Fruit fly (Drosophila melanogaster) whole organism, embryonic: Measurements from ENCODE around the gene LSm3.

Experiments
- Abd-B ChIP-seq: fragments of 200-800 bp; sonication (Bioruptor generic); optimal IDR thresholded peaks from 2 replicates; lab custom pipeline; 2018; ENCODE audit warnings: missing biosample characterization, mild to moderate bottlenecking, missing genetic modification characterization, moderate library complexity
- CG10543 ChIP-seq: fragments of 200-800 bp; sonication (Bioruptor generic); optimal IDR thresholded peaks from 3 replicates; lab custom pipeline; 2017; ENCODE audit warnings: missing biosample characterization, mild to moderate bottlenecking, missing genetic modification characterization, moderate library complexity
- CG12236 ChIP-seq: fragments of 200-800 bp; sonication (Bioruptor generic); optimal IDR thresholded peaks from 2 replicates; lab custom pipeline; 2016; ENCODE audit warnings: missing biosample characterization, missing genetic modification characterization
- CG14860 ChIP-seq: fragments of 200-800 bp; sonication (Bioruptor generic); IDR thresholded peaks from 3 replicates; pipeline ENCODE4 v1.3.6; 2022; ENCODE audit warnings: missing biosample characterization, missing genetic modification characterization; ENCODE audit not compliant: partially characterized antibody
- CG15073 ChIP-seq: fragments of 200-800 bp; sonication (Bioruptor generic); optimal IDR thresholded peaks from 2 replicates; lab custom pipeline; 2016; ENCODE audit warnings: missing biosample characterization, missing genetic modification characterization
- CG15479 ChIP-seq: fragments of 200-800 bp; sonication (Bioruptor generic); optimal IDR thresholded peaks from 3 replicates; lab custom pipeline; 2019; ENCODE audit warnings: missing biosample characterization, mild to moderate bottlenecking, missing genetic modification characterization, moderate library complexity
- CG1602 ChIP-seq: fragments of 200-800 bp; sonication (Bioruptor generic); optimal IDR thresholded peaks from 3 replicates; lab custom pipeline; 2016; ENCODE audit warnings: missing biosample characterization, missing genetic modification characterization
- CG16815 ChIP-seq: fragments of 200-800 bp; sonication (Bioruptor generic); optimal IDR thresholded peaks from 3 replicates; lab custom pipeline; 2017; ENCODE audit warnings: missing biosample characterization, mild to moderate bottlenecking, missing genetic modification characterization
- CG17912 ChIP-seq: fragments of 200-800 bp; sonication (Bioruptor generic); optimal IDR thresholded peaks from 2 replicates; lab custom pipeline; 2018; ENCODE audit warnings: missing biosample characterization, mild to moderate bottlenecking, missing genetic modification characterization
- CG2116 ChIP-seq: fragments of 200-800 bp; sonication (Bioruptor generic); optimal IDR thresholded peaks from 3 replicates; lab custom pipeline; 2018; ENCODE audit warnings: missing biosample characterization, mild to moderate bottlenecking, missing genetic modification characterization
- CG33557 ChIP-seq: fragments of 200-800 bp; sonication (Bioruptor generic); optimal IDR thresholded peaks from 2 replicates; lab custom pipeline; 2019; ENCODE audit warnings: missing biosample characterization, mild to moderate bottlenecking, missing genetic modification characterization, moderate library complexity
- CG34422 ChIP-seq: fragments of 200-800 bp; sonication (Bioruptor generic); IDR thresholded peaks from 3 replicates; pipeline ENCODE4 v1.3.6; 2022; ENCODE audit warnings: missing biosample characterization, missing genetic modification characterization
- CG3838 ChIP-seq: fragments of 200-800 bp; sonication (Bioruptor generic); optimal IDR thresholded peaks from 3 replicates; lab custom pipeline; 2016; ENCODE audit warnings: missing biosample characterization, missing genetic modification characterization
- CG5180 ChIP-seq: fragments of 200-800 bp; sonication (Bioruptor generic); optimal IDR thresholded peaks from 3 replicates; lab custom pipeline; 2017; ENCODE audit warnings: missing biosample characterization, missing genetic modification characterization, mild to moderate bottlenecking, moderate library complexity, missing genetic modification reagents
- CG8089 ChIP-seq: fragments of 200-800 bp; sonication (Bioruptor generic); optimal IDR thresholded peaks from 3 replicates; lab custom pipeline; 2016; ENCODE audit warnings: missing biosample characterization, missing genetic modification characterization
- CG8359 ChIP-seq: fragments of 200-800 bp; sonication (Bioruptor generic); optimal IDR thresholded peaks from 2 replicates; lab custom pipeline; 2017; ENCODE audit warnings: missing biosample characterization, mild to moderate bottlenecking, missing genetic modification characterization, borderline replicate concordance
- CG9437 ChIP-seq: fragments of 200-800 bp; sonication (Bioruptor generic); optimal IDR thresholded peaks from 2 replicates; lab custom pipeline; 2018; ENCODE audit warnings: missing biosample characterization, mild to moderate bottlenecking, missing genetic modification characterization
- CG9609 ChIP-seq: fragments of 200-800 bp; sonication (Bioruptor generic); optimal IDR thresholded peaks from 3 replicates; lab custom pipeline; 2016; ENCODE audit warnings: missing biosample characterization, missing genetic modification characterization
- CG9817 ChIP-seq: fragments of 200-800 bp; sonication (Bioruptor generic); optimal IDR thresholded peaks from 2 replicates; lab custom pipeline; 2018; ENCODE audit warnings: missing biosample characterization, mild to moderate bottlenecking, missing genetic modification characterization, moderate library complexity
- D19A ChIP-seq: fragments of 200-800 bp; optimal IDR thresholded peaks from 3 replicates; lab custom pipeline; 2019; ENCODE audit warnings: missing biosample characterization, mild to moderate bottlenecking, missing genetic modification characterization, moderate library complexity
- Dip2 ChIP-seq: fragments of 200-800 bp; sonication (Bioruptor generic); IDR thresholded peaks from 2 replicates; pipeline ENCODE4 v1.3.6; 2022; ENCODE audit warnings: missing biosample characterization, missing genetic modification characterization
- Fer2 ChIP-seq: fragments of 200-800 bp; sonication (Bioruptor generic); optimal IDR thresholded peaks from 2 replicates; lab custom pipeline; 2018; ENCODE audit warnings: missing biosample characterization, mild to moderate bottlenecking, missing genetic modification characterization, moderate library complexity
- Gsc ChIP-seq: fragments of 200-800 bp; sonication (Bioruptor generic); IDR thresholded peaks from 2 replicates; pipeline ENCODE4 v1.3.6; 2022; ENCODE audit warnings: missing biosample characterization, missing genetic modification characterization
- Hr51 ChIP-seq, 2 experiments: fragments of 200-800 bp; sonication (Bioruptor generic); optimal IDR thresholded peaks; 2 replicates in 1 of 2; 3 replicates in 1 of 2; lab custom pipeline; 2016 to 2018; ENCODE audit warnings: missing biosample characterization in 2 of 2, missing genetic modification characterization in 2 of 2, mild to moderate bottlenecking in 1 of 2, moderate library complexity in 1 of 2
- Mad ChIP-seq: fragments of 200-800 bp; sonication (Bioruptor generic); optimal IDR thresholded peaks from 2 replicates; lab custom pipeline; 2016; ENCODE audit warnings: missing biosample characterization, missing genetic modification characterization
- NK7.1 ChIP-seq: fragments of 200-800 bp; sonication (Bioruptor generic); optimal IDR thresholded peaks from 3 replicates; lab custom pipeline; 2016; ENCODE audit warnings: missing biosample characterization, missing genetic modification characterization
- Ptx1 ChIP-seq: fragments of 200-800 bp; sonication (Bioruptor generic); IDR thresholded peaks from 2 replicates; pipeline ENCODE4 v1.3.6; 2022; ENCODE audit warnings: missing biosample characterization, missing genetic modification characterization
- Sox100B ChIP-seq: fragments of 200-800 bp; sonication (Bioruptor generic); optimal IDR thresholded peaks from 3 replicates; lab custom pipeline; 2018; ENCODE audit warnings: missing biosample characterization, mild to moderate bottlenecking, missing genetic modification characterization
- Usf ChIP-seq: fragments of 200-800 bp; sonication (Bioruptor generic); optimal IDR thresholded peaks from 2 replicates; lab custom pipeline; 2017; ENCODE audit warnings: missing genotype, missing biosample characterization, missing genetic modification characterization
- ase ChIP-seq: fragments of 200-800 bp; sonication (Bioruptor generic); IDR thresholded peaks from 3 replicates; pipeline ENCODE4 v1.3.6; 2022; ENCODE audit warnings: missing biosample characterization, missing genetic modification characterization
- az2 ChIP-seq: fragments of 200-800 bp; sonication (Bioruptor generic); optimal IDR thresholded peaks from 3 replicates; lab custom pipeline; 2016; ENCODE audit warnings: missing biosample characterization, missing genetic modification characterization
- bcd ChIP-seq: fragments of 200-800 bp; sonication (Bioruptor generic); optimal IDR thresholded peaks from 2 replicates; lab custom pipeline; 2017; ENCODE audit warnings: missing biosample characterization, mild to moderate bottlenecking, missing genetic modification characterization
- btn ChIP-seq: fragments of 200-800 bp; sonication (Bioruptor generic); optimal IDR thresholded peaks from 2 replicates; lab custom pipeline; 2016; ENCODE audit warnings: missing biosample characterization, missing genetic modification characterization
- cad ChIP-seq: fragments of >200 bp; optimal IDR thresholded peaks from 2 replicates; lab custom pipeline; 2017; ENCODE audit warnings: missing biosample characterization, missing genetic modification characterization
- danr ChIP-seq: fragments of 200-800 bp; sonication (Bioruptor generic); IDR thresholded peaks from 2 replicates; pipeline ENCODE4 v1.3.6; 2022; ENCODE audit warnings: missing biosample characterization, missing genetic modification characterization
- en ChIP-seq: fragments of 200-800 bp; sonication (Bioruptor generic); optimal IDR thresholded peaks from 2 replicates; lab custom pipeline; 2016; ENCODE audit warnings: missing biosample characterization, missing genetic modification characterization
- fd102C ChIP-seq: fragments of 200-800 bp; sonication (Bioruptor generic); optimal IDR thresholded peaks from 2 replicates; lab custom pipeline; 2018; ENCODE audit warnings: missing biosample characterization, mild to moderate bottlenecking, missing genetic modification characterization, moderate library complexity
- gcm ChIP-seq: fragments of 200-800 bp; sonication (Bioruptor generic); optimal IDR thresholded peaks from 2 replicates; lab custom pipeline; 2019; ENCODE audit warnings: missing biosample characterization, mild to moderate bottlenecking, missing genetic modification characterization, moderate library complexity
- hkb ChIP-seq, 2 experiments: fragments of 200-800 bp in 1 of 2; fragments of >200 bp in 1 of 2; sonication (Bioruptor generic) in 1 of 2; IDR thresholded peaks in 1 of 2; optimal IDR thresholded peaks in 1 of 2; 2 replicates each; pipeline versions ENCODE4 v1.3.6 to Lab custom; 2017 to 2022; ENCODE audit warnings: missing biosample characterization in 1 of 2, missing genetic modification characterization in 1 of 2
- jigr1 ChIP-seq: fragments of 200-800 bp; sonication (Bioruptor generic); IDR thresholded peaks from 3 replicates; pipeline ENCODE4 v1.3.6; 2022; ENCODE audit warnings: missing biosample characterization, missing genetic modification characterization
- nerfin-2 ChIP-seq: fragments of 200-800 bp; sonication (Bioruptor generic); IDR thresholded peaks from 2 replicates; pipeline ENCODE4 v1.3.6; 2022; ENCODE audit warnings: missing biosample characterization, missing genetic modification characterization; ENCODE audit not compliant: partially characterized antibody
- oc ChIP-seq: fragments of 200-800 bp; sonication (Bioruptor generic); optimal IDR thresholded peaks from 2 replicates; lab custom pipeline; 2018; ENCODE audit warnings: missing biosample characterization, mild to moderate bottlenecking, missing genetic modification characterization, moderate library complexity
- sc ChIP-seq, 3 experiments: fragments of >200 bp in 2 of 3; fragments of 200-800 bp in 1 of 3; sonication (Bioruptor generic) in 1 of 3; optimal IDR thresholded peaks; 2 replicates in 2 of 3; 3 replicates in 1 of 3; lab custom pipeline; 2017; ENCODE audit warnings: mild to moderate bottlenecking in 1 of 3, missing biosample characterization in 1 of 3, missing genetic modification characterization in 1 of 3, missing genetic modification reagents in 1 of 3
- slp2 ChIP-seq: fragments of 200-800 bp; sonication (Bioruptor generic); optimal IDR thresholded peaks from 2 replicates; lab custom pipeline; 2016; ENCODE audit warnings: missing biosample characterization, missing genetic modification characterization
- tgo ChIP-seq: fragments of 200-800 bp; sonication (Bioruptor generic); IDR thresholded peaks from 3 replicates; pipeline ENCODE4 v1.3.6; 2022; ENCODE audit warnings: missing biosample characterization, missing genetic modification characterization
- trh ChIP-seq: fragments of 200-800 bp; sonication (Bioruptor generic); optimal IDR thresholded peaks from 2 replicates; lab custom pipeline; 2016; ENCODE audit warnings: missing biosample characterization, missing genetic modification characterization
- twi ChIP-seq: fragments of 200-800 bp; optimal IDR thresholded peaks from 2 replicates; lab custom pipeline; 2019; ENCODE audit warnings: missing biosample characterization, mild to moderate bottlenecking, missing genetic modification characterization, moderate library complexity
- yki ChIP-seq: fragments of >200 bp; optimal IDR thresholded peaks from 3 replicates; lab custom pipeline; 2018

LSm3 gene

dm6 chr3R:23992823-23993797 is 3.0 kb upstream of the LSm3 start, which contains the start of the genes Epp and Rab7 (continued):
- TF ChIP-seq CG8089 (GFP tag; lab: Kevin White, UChicago) = no peak
- TF ChIP-seq CG14860 (GFP tag; lab: Robert Waterston, UW) = peak; percentile 85
- TF ChIP-seq CG12236 (GFP tag; lab: Kevin White, UChicago) = no peak
- TF ChIP-seq CG8359 (GFP tag; lab: Kevin White, UChicago) = no peak
- TF ChIP-seq Hr51 (GFP tag; optimal IDR thresholded peaks at IDR 0.05; lab: Kevin White, UChicago) = peak in 1 of 2 experiments; percentile 52
- TF ChIP-seq hkb (optimal IDR thresholded peaks at IDR 0.05; lab: Kevin White, UChicago) = no peak
- no peak for TF ChIP-seq hkb (GFP tag; IDR thresholded peaks at IDR 0.05; lab: Robert Waterston, UW)
- no peak for TF ChIP-seq oc (tag; lab: Kevin White, UChicago)
- no peak for TF ChIP-seq ase (GFP tag; lab: Robert Waterston, UW)
- TF ChIP-seq Mad (GFP tag; lab: Kevin White, UChicago) = peak; percentile 48
- no peak for TF ChIP-seq btn
- peak; percentile 22 for TF ChIP-seq CG17912
- no peak for TF ChIP-seq Gsc (GFP tag; lab: Robert Waterston, UW)
- no peak for TF ChIP-seq tgo
- TF ChIP-seq gcm (GFP tag; lab: Kevin White, UChicago) = peak; percentile 76
- TF ChIP-seq Sox100B (GFP tag; lab: Kevin White, UChicago) = no peak
- TF ChIP-seq slp2 (GFP tag; lab: Kevin White, UChicago) = peak; percentile 5
- no peak for TF ChIP-seq cad (GFP tag; lab: Kevin White, UChicago)
- TF ChIP-seq Ptx1 (GFP tag; lab: Robert Waterston, UW) = peak; percentile 40; the same call in 1 of the 2 replicates
- no peak for TF ChIP-seq Dip2 (GFP tag; lab: Robert Waterston, UW)
- no peak for TF ChIP-seq jigr1 (GFP tag; lab: Robert Waterston, UW)
- TF ChIP-seq sc (optimal IDR thresholded peaks at IDR 0.05; lab: Kevin White, UChicago) = no peak
- TF ChIP-seq sc (GFP tag; optimal IDR thresholded peaks at IDR 0.05; lab: Kevin White, UChicago) = no peak
- TF ChIP-seq Usf (GFP tag; lab: Kevin White, UChicago) = no peak
- TF ChIP-seq CG9817 (tag; lab: Kevin White, UChicago) = no peak
- TF ChIP-seq D19A (tag; lab: Kevin White, UChicago) = no peak
- TF ChIP-seq CG15479 (GFP tag; lab: Kevin White, UChicago) = no peak
- TF ChIP-seq NK7.1 (GFP tag; lab: Kevin White, UChicago) = no peak
- TF ChIP-seq CG5180 (GFP tag; lab: Kevin White, UChicago) = no peak
- TF ChIP-seq bcd (GFP tag; lab: Kevin White, UChicago) = no peak
- peak; percentile 72 for TF ChIP-seq nerfin-2 (GFP tag; lab: Robert Waterston, UW)
- TF ChIP-seq CG33557 (GFP tag; lab: Kevin White, UChicago) = no peak
- TF ChIP-seq danr (GFP tag; lab: Robert Waterston, UW) = no peak
- peak; percentile 23 for TF ChIP-seq Fer2
- TF ChIP-seq Abd-B (GFP tag; lab: Kevin White, UChicago) = no peak
- TF ChIP-seq CG16815 (GFP tag; lab: Kevin White, UChicago) = no peak
- no peak for TF ChIP-seq fd102C (GFP tag; lab: Kevin White, UChicago)
- no peak for TF ChIP-seq twi (tag; lab: Kevin White, UChicago)
- TF ChIP-seq CG3838 = no peak
- no peak for TF ChIP-seq trh (GFP tag; lab: Kevin White, UChicago)
- no peak for TF ChIP-seq CG1602
- TF ChIP-seq en (GFP tag; lab: Kevin White, UChicago) = no peak
- peak; percentile 95 for TF ChIP-seq CG2116 (GFP tag; lab: Kevin White, UChicago)
- TF ChIP-seq CG15073 (GFP tag; lab: Kevin White, UChicago) = no peak
- no peak for TF ChIP-seq yki (lab: Kevin White, UChicago)
- TF ChIP-seq CG10543 (GFP tag; lab: Kevin White, UChicago) = peak; percentile 28
- peak; percentile 76; the same call in 2 of the 3 replicates for TF ChIP-seq CG34422
- no peak for TF ChIP-seq az2 (GFP tag; lab: Kevin White, UChicago)
- peak; percentile 55 for TF ChIP-seq CG9609 (GFP tag; lab: Kevin White, UChicago)
- peak; percentile 22 for TF ChIP-seq CG9437 (GFP tag; lab: Kevin White, UChicago)
